Worm (Caenorhabditis elegans): ENCODE data around the gene H13N06.7.

DNA sequence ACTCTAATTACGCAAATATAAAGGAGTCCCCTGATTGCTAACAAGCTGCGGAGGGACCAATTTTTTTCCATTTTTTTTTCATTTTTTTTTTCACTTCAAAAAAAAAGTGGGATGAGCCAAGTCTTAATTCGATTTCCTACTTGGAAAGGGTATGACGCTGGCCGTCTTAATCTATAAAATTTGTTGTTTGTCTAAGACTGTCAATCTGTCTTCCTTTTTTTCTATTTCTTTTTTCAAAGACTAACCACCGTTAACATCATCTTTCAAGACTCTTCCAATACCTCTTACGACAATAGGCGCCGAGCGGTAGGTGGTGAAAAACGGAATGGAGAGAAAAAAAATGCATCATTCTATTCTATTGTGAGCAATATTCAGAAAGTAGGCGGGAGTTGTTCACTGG, 37.9 kb upstream of the H13N06.7 start:
- TF ChIP-seq cog-1 (tag; optimal IDR thresholded peaks at IDR 0.05): no peak
- TF ChIP-seq tab-1 (GFP tag; IDR thresholded peaks at IDR 0.05): no peak
- TF ChIP-seq ztf-23 (GFP tag; IDR thresholded peaks at IDR 0.05): no peak
- TF ChIP-seq med-1 (GFP tag; optimal IDR thresholded peaks at IDR 0.05; ENCODE audit: insufficient read depth): no peak
- no peak for TF ChIP-seq flt-1 (GFP tag; IDR thresholded peaks at IDR 0.05)
- TF ChIP-seq ref-1 (GFP tag; conservative IDR thresholded peaks at IDR 0.05): no peak
- TF ChIP-seq T22C8.4 (GFP tag; IDR thresholded peaks at IDR 0.05): no peak
- no peak for TF ChIP-seq klf-2 (GFP tag; conservative IDR thresholded peaks at IDR 0.05)

All from whole organism, midembryonic.